Fruit fly (Drosophila melanogaster): Measurements from ENCODE around the gene promL.

The promL gene

dm6 chr3L:3077568-3078107, 49.9 kb downstream of the promL start (continued):
- peak; percentile 8 for TF ChIP-seq shn (GFP tag; optimal IDR thresholded peaks at IDR 0.05)
- TF ChIP-seq H15 (GFP tag; IDR thresholded peaks at IDR 0.05), result 0 out of 3 replicates have a peak, but pooled peaks have one; percentile 35
- TF ChIP-seq lab (GFP tag; optimal IDR thresholded peaks at IDR 0.05), result peak; percentile 77
- peak; percentile 62 for TF ChIP-seq Drgx (GFP tag; IDR thresholded peaks at IDR 0.05)
- TF ChIP-seq CG4730 (GFP tag; IDR thresholded peaks at IDR 0.05), result no peak
- peak; percentile 30; the same call in 1 of the 2 replicates for TF ChIP-seq seq (GFP tag; IDR thresholded peaks at IDR 0.05)
- TF ChIP-seq NfI (GFP tag; optimal IDR thresholded peaks at IDR 0.05), result peak; percentile 35
- TF ChIP-seq Doc2 (GFP tag; IDR thresholded peaks at IDR 0.05), result no peak
- peak; percentile 56 for TF ChIP-seq CG15269 (tag; optimal IDR thresholded peaks at IDR 0.05)
- TF ChIP-seq CG15514 (GFP tag; optimal IDR thresholded peaks at IDR 0.05), result peak; percentile 56
- peak; percentile 88 for TF ChIP-seq cg (GFP tag; optimal IDR thresholded peaks at IDR 0.05)
- TF ChIP-seq CG5245 (GFP tag; optimal IDR thresholded peaks at IDR 0.05), result peak; percentile 14
- TF ChIP-seq Pdp1 (GFP tag; optimal IDR thresholded peaks at IDR 0.05), result peak; percentile 20 to 42
- no peak for TF ChIP-seq CG7839 (tag; optimal IDR thresholded peaks at IDR 0.05)
- TF ChIP-seq zfh1 (GFP tag; IDR thresholded peaks at IDR 0.05), result 0 out of 3 replicates have a peak, but pooled peaks have one; percentile 10
- peak; percentile 44 for TF ChIP-seq CG17912 (GFP tag; optimal IDR thresholded peaks at IDR 0.05)
- peak; percentile 75 for TF ChIP-seq CG17568 (GFP tag; optimal IDR thresholded peaks at IDR 0.05)
- TF ChIP-seq CG13894 (tag; optimal IDR thresholded peaks at IDR 0.05), result peak; percentile 61
- TF ChIP-seq sens (GFP tag), result peak; percentile 53
- peak; percentile 69 for TF ChIP-seq Deaf1 (tag; optimal IDR thresholded peaks at IDR 0.05)
- peak; percentile 76 for TF ChIP-seq Fer1 (GFP tag; optimal IDR thresholded peaks at IDR 0.05)
- 0 out of 2 replicates have a peak, but pooled peaks have one; percentile 27 for TF ChIP-seq inv (GFP tag; IDR thresholded peaks at IDR 0.05; ENCODE audit: partially characterized antibody)
- TF ChIP-seq ci (GFP tag; IDR thresholded peaks at IDR 0.05), result peak; percentile 69
- TF ChIP-seq p53 (GFP tag; optimal IDR thresholded peaks at IDR 0.05), result peak; percentile 34
- TF ChIP-seq CG1832 (GFP tag; optimal IDR thresholded peaks at IDR 0.05), result no peak
- peak; percentile 52; the same call in 2 of the 3 replicates for TF ChIP-seq CG11695 (GFP tag; IDR thresholded peaks at IDR 0.05)
- TF ChIP-seq BtbVII (GFP tag; optimal IDR thresholded peaks at IDR 0.05), result peak; percentile 45
- TF ChIP-seq CG3995 (GFP tag; optimal IDR thresholded peaks at IDR 0.05), result peak; percentile 93
- peak; percentile 20 for TF ChIP-seq CrebB (tag; optimal IDR thresholded peaks at IDR 0.05)
- TF ChIP-seq B-H2 (GFP tag; optimal IDR thresholded peaks at IDR 0.05), result peak; percentile 73
- peak; percentile 7 for TF ChIP-seq Mes4 (GFP tag; optimal IDR thresholded peaks at IDR 0.05)
- peak; percentile 59 for TF ChIP-seq CG2120 (GFP tag; optimal IDR thresholded peaks at IDR 0.05)
- peak; percentile 55 for TF ChIP-seq nom (GFP tag; optimal IDR thresholded peaks at IDR 0.05)
- peak; percentile 13 for TF ChIP-seq unpg (GFP tag; optimal IDR thresholded peaks at IDR 0.05)
- peak; percentile 78 for TF ChIP-seq HmgZ (tag; optimal IDR thresholded peaks at IDR 0.05)
- TF ChIP-seq CG8924 (tag; optimal IDR thresholded peaks at IDR 0.05), result no peak
- no peak for TF ChIP-seq pum (GFP tag; optimal IDR thresholded peaks at IDR 0.05)
- no peak for TF ChIP-seq CG1024 (GFP tag; IDR thresholded peaks at IDR 0.05)
- no peak for TF ChIP-seq nerfin-2 (GFP tag; IDR thresholded peaks at IDR 0.05; ENCODE audit: partially characterized antibody)
- TF ChIP-seq sob (GFP tag; IDR thresholded peaks at IDR 0.05), result peak; percentile 58; the same call in 1 of the 2 replicates
- peak; percentile 39 for TF ChIP-seq nau (GFP tag; optimal IDR thresholded peaks at IDR 0.05)
- TF ChIP-seq CG1603 (tag; optimal IDR thresholded peaks at IDR 0.05), result peak; percentile 25
- peak; percentile 25 for TF ChIP-seq NC2β (GFP tag; optimal IDR thresholded peaks at IDR 0.05)
- TF ChIP-seq rib (GFP tag; IDR thresholded peaks at IDR 0.05), result peak; percentile 74; the same call in 1 of the 2 replicates
- TF ChIP-seq Lpt (GFP tag; optimal IDR thresholded peaks at IDR 0.05), result no peak
- TF ChIP-seq Atf6 (GFP tag; IDR thresholded peaks at IDR 0.05), result peak; percentile 63
- TF ChIP-seq nerfin-1 (tag; optimal IDR thresholded peaks at IDR 0.05), result no peak
- no peak for TF ChIP-seq jigr1 (GFP tag; IDR thresholded peaks at IDR 0.05)
- no peak for TF ChIP-seq pnt (GFP tag; optimal IDR thresholded peaks at IDR 0.05)
- TF ChIP-seq Hey (tag; optimal IDR thresholded peaks at IDR 0.05), result peak; percentile 44
